Worm (Caenorhabditis elegans): Measurements from ENCODE around the gene F23H11.4.

- TF ChIP-seq hmg-20 (GFP tag; IDR thresholded peaks at IDR 0.05): no peak
- no peak for TF ChIP-seq tbp1 (GFP tag; optimal IDR thresholded peaks at IDR 0.05)
- no peak for TF ChIP-seq madf-10 (tag; optimal IDR thresholded peaks at IDR 0.05)
- TF ChIP-seq mes-4 (tag; optimal IDR thresholded peaks at IDR 0.05): no peak
- no peak for TF ChIP-seq madf-8 (GFP tag; conservative IDR thresholded peaks at IDR 0.05)
- TF ChIP-seq unc-62 (GFP tag; optimal IDR thresholded peaks at IDR 0.05): no peak
- TF ChIP-seq K12H6.12 (tag; optimal IDR thresholded peaks at IDR 0.05): no peak
- TF ChIP-seq tbx-9 (tag; optimal IDR thresholded peaks at IDR 0.05; ENCODE audit: borderline replicate concordance): no peak
Observed at ce11 chrIII:869869-870268, 37.5 kb downstream of the F23H11.4 start, which contains the start of gene T24C4.2.
